Fruit fly (Drosophila melanogaster) whole organism, prepupa: ENCODE measurements around the gene CG7101.

Experiments used
- CG10631 ChIP-seq: fragments of 200-800 bp; sonication (Bioruptor generic); optimal IDR thresholded peaks from 2 replicates; lab custom pipeline; 2016; ENCODE audit warnings: missing biosample characterization, missing genetic modification characterization
- CG11294 ChIP-seq: fragments of 200-800 bp; sonication (Bioruptor generic); IDR thresholded peaks from 2 replicates; pipeline ENCODE4 v1.3.6; 2022; ENCODE audit warnings: missing biosample characterization, missing genetic modification characterization
- CG11762 ChIP-seq: fragments of 200-800 bp; sonication (Bioruptor generic); optimal IDR thresholded peaks from 3 replicates; lab custom pipeline; 2016; ENCODE audit warnings: missing biosample characterization, missing genetic modification characterization; ENCODE audit not compliant: insufficient read depth
- CG11902 ChIP-seq: fragments of 200-800 bp; sonication (Bioruptor generic); optimal IDR thresholded peaks from 3 replicates; lab custom pipeline; 2016; ENCODE audit warnings: missing biosample characterization, missing genetic modification characterization
- CG15336 ChIP-seq: fragments of 200-800 bp; sonication (Bioruptor generic); IDR thresholded peaks from 2 replicates; pipeline ENCODE4 v1.3.6; 2022; ENCODE audit warnings: missing biosample characterization, missing genetic modification characterization
- CG1621 ChIP-seq: fragments of 200-800 bp; sonication (Bioruptor generic); optimal IDR thresholded peaks from 3 replicates; lab custom pipeline; 2018; ENCODE audit warnings: missing biosample characterization, mild to moderate bottlenecking, missing genetic modification characterization
- CG16779 ChIP-seq: fragments of 200-800 bp; sonication (Bioruptor generic); optimal IDR thresholded peaks from 3 replicates; lab custom pipeline; 2017; ENCODE audit warnings: missing biosample characterization, mild to moderate bottlenecking, missing genetic modification characterization
- CG3032 ChIP-seq: fragments of 200-800 bp; optimal IDR thresholded peaks from 2 replicates; lab custom pipeline; 2019; ENCODE audit warnings: missing biosample characterization, mild to moderate bottlenecking, missing genetic modification characterization, moderate library complexity
- CG31627 ChIP-seq: fragments of 200-800 bp; sonication (Bioruptor generic); optimal IDR thresholded peaks from 3 replicates; lab custom pipeline; 2016; ENCODE audit warnings: missing biosample characterization, missing genetic modification characterization
- CG32006 ChIP-seq: fragments of 200-800 bp; sonication (Bioruptor generic); optimal IDR thresholded peaks from 3 replicates; lab custom pipeline; 2017; ENCODE audit warnings: missing biosample characterization, mild to moderate bottlenecking, missing genetic modification characterization
- CG4318 ChIP-seq: fragments of 200-800 bp; sonication (Bioruptor generic); optimal IDR thresholded peaks from 3 replicates; lab custom pipeline; 2017; ENCODE audit warnings: missing biosample characterization, mild to moderate bottlenecking, missing genetic modification characterization
- CG6276 ChIP-seq: fragments of 200-800 bp; sonication (Bioruptor generic); optimal IDR thresholded peaks from 2 replicates; lab custom pipeline; 2017; ENCODE audit warnings: missing biosample characterization, mild to moderate bottlenecking, missing genetic modification characterization
- CG6792 ChIP-seq: fragments of 200-800 bp; sonication (Bioruptor generic); optimal IDR thresholded peaks from 3 replicates; lab custom pipeline; 2016; ENCODE audit warnings: missing biosample characterization, missing genetic modification characterization
- CG6808 ChIP-seq: fragments of 200-800 bp; sonication (Bioruptor generic); optimal IDR thresholded peaks from 3 replicates; lab custom pipeline; 2017; ENCODE audit warnings: missing biosample characterization, missing genetic modification characterization, mild to moderate bottlenecking, moderate library complexity, missing genetic modification reagents
- CG6854 ChIP-seq: fragments of 200-800 bp; sonication (Bioruptor generic); optimal IDR thresholded peaks from 2 replicates; lab custom pipeline; 2017; ENCODE audit warnings: missing biosample characterization, mild to moderate bottlenecking, missing genetic modification characterization
- CG7368 ChIP-seq: fragments of 200-800 bp; sonication (Bioruptor generic); optimal IDR thresholded peaks from 3 replicates; lab custom pipeline; 2016; ENCODE audit warnings: missing biosample characterization, missing genetic modification characterization
- CG8119 ChIP-seq: fragments of 200-800 bp; sonication (Bioruptor generic); IDR thresholded peaks from 3 replicates; pipeline ENCODE4 v1.3.6; 2022; ENCODE audit warnings: missing biosample characterization, missing genetic modification characterization
- CG8319 ChIP-seq: fragments of 200-800 bp; sonication (Bioruptor generic); optimal IDR thresholded peaks from 3 replicates; lab custom pipeline; 2016; ENCODE audit warnings: missing biosample characterization, missing genetic modification characterization
- CG8632 ChIP-seq: fragments of 200-800 bp; sonication (Bioruptor generic); optimal IDR thresholded peaks from 3 replicates; lab custom pipeline; 2016; ENCODE audit warnings: missing biosample characterization, missing genetic modification characterization
- CG9139 ChIP-seq: fragments of 200-800 bp; sonication (Bioruptor generic); optimal IDR thresholded peaks from 3 replicates; lab custom pipeline; 2017; ENCODE audit warnings: missing biosample characterization, mild to moderate bottlenecking, missing genetic modification characterization
- Eip75B ChIP-seq: fragments of 200-800 bp; sonication (Bioruptor generic); optimal IDR thresholded peaks from 3 replicates; lab custom pipeline; 2016; ENCODE audit warnings: missing biosample characterization, missing genetic modification characterization
- Eip78C ChIP-seq: fragments of 200-800 bp; sonication (Bioruptor generic); peaks from one replicate; lab custom pipeline; 2016; ENCODE audit warnings: missing biosample characterization, missing genetic modification characterization
- Ets21C ChIP-seq: fragments of 200-800 bp; sonication (Bioruptor generic); optimal IDR thresholded peaks from 3 replicates; lab custom pipeline; 2016; ENCODE audit warnings: missing biosample characterization, missing genetic modification characterization
- Gug ChIP-seq: fragments of 200-800 bp; sonication (Bioruptor generic); IDR thresholded peaks from 2 replicates; pipeline ENCODE4 v1.3.6; 2022; ENCODE audit warnings: missing biosample characterization, missing genetic modification characterization
- Hr38 ChIP-seq: sonication (Bioruptor generic); optimal IDR thresholded peaks from 2 replicates; lab custom pipeline; 2016; ENCODE audit warnings: missing biosample characterization, missing genetic modification characterization
- Hr4 ChIP-seq: fragments of 200-800 bp; sonication (Bioruptor generic); optimal IDR thresholded peaks from 3 replicates; lab custom pipeline; 2016; ENCODE audit warnings: missing biosample characterization, missing genetic modification characterization
- Lpt ChIP-seq: fragments of 200-800 bp; sonication (Bioruptor generic); optimal IDR thresholded peaks from 3 replicates; lab custom pipeline; 2016; ENCODE audit warnings: missing biosample characterization, missing genetic modification characterization
- Met ChIP-seq: fragments of 200-800 bp; sonication (Bioruptor generic); optimal IDR thresholded peaks from 3 replicates; lab custom pipeline; 2016; ENCODE audit warnings: missing biosample characterization, missing genetic modification characterization
- Sox102F ChIP-seq: fragments of 200-800 bp; sonication (Bioruptor generic); optimal IDR thresholded peaks from 2 replicates; lab custom pipeline; 2016; ENCODE audit warnings: missing biosample characterization, mild to moderate bottlenecking, missing genetic modification characterization
- Sox14 ChIP-seq: fragments of 200-800 bp; sonication (Bioruptor generic); optimal IDR thresholded peaks from 3 replicates; lab custom pipeline; 2016; ENCODE audit warnings: missing biosample characterization, missing genetic modification characterization
- achi ChIP-seq: fragments of 200-800 bp; sonication (Bioruptor generic); optimal IDR thresholded peaks from 3 replicates; lab custom pipeline; 2016; ENCODE audit warnings: missing biosample characterization, missing genetic modification characterization
- acj6 ChIP-seq: fragments of 200-800 bp; sonication (Bioruptor generic); optimal IDR thresholded peaks from 3 replicates; lab custom pipeline; 2016; ENCODE audit warnings: missing biosample characterization, missing genetic modification characterization
- dac ChIP-seq: fragments of 200-800 bp; sonication (Bioruptor generic); optimal IDR thresholded peaks from 2 replicates; lab custom pipeline; 2017; ENCODE audit warnings: missing biosample characterization, mild to moderate bottlenecking, missing genetic modification characterization
- eg ChIP-seq: fragments of 200-800 bp; sonication (Bioruptor generic); IDR thresholded peaks from 3 replicates; pipeline ENCODE4 v1.3.6; 2022; ENCODE audit warnings: missing biosample characterization, missing genetic modification characterization
- fd59A ChIP-seq: fragments of 200-800 bp; sonication (Bioruptor generic); optimal IDR thresholded peaks from 2 replicates; lab custom pipeline; 2017; ENCODE audit warnings: missing biosample characterization, mild to moderate bottlenecking, missing genetic modification characterization, missing genetic modification reagents
- fkh ChIP-seq: fragments of 200-800 bp; sonication (Bioruptor generic); optimal IDR thresholded peaks from 3 replicates; lab custom pipeline; 2017; ENCODE audit warnings: missing biosample characterization, mild to moderate bottlenecking, missing genetic modification characterization, moderate library complexity
- net ChIP-seq: fragments of 200-800 bp; sonication (Bioruptor generic); optimal IDR thresholded peaks from 3 replicates; lab custom pipeline; 2016; ENCODE audit warnings: missing biosample characterization, missing genetic modification characterization
- pdm3 ChIP-seq: fragments of 200-800 bp; sonication (Bioruptor generic); optimal IDR thresholded peaks from 3 replicates; lab custom pipeline; 2016; ENCODE audit warnings: missing biosample characterization, missing genetic modification characterization
- salr ChIP-seq, 2 experiments: fragments of 200-800 bp; sonication (Bioruptor generic); optimal IDR thresholded peaks; 3 replicates each; lab custom pipeline; 2016 to 2018; ENCODE audit warnings: missing biosample characterization in 2 of 2, missing genetic modification characterization in 2 of 2, mild to moderate bottlenecking in 1 of 2
- spab ChIP-seq: fragments of 200-800 bp; sonication (Bioruptor generic); optimal IDR thresholded peaks from 2 replicates; lab custom pipeline; 2017; ENCODE audit warnings: missing biosample characterization, mild to moderate bottlenecking, missing genetic modification characterization, missing genetic modification reagents
- ss ChIP-seq, 2 experiments: fragments of 200-800 bp; sonication (Bioruptor generic); optimal IDR thresholded peaks; 2 replicates in 1 of 2; 3 replicates in 1 of 2; lab custom pipeline; 2017 to 2018; ENCODE audit warnings: mild to moderate bottlenecking in 2 of 2, missing biosample characterization in 2 of 2, missing genetic modification characterization in 2 of 2, moderate library complexity in 1 of 2
- svp ChIP-seq: fragments of 200-800 bp; sonication (Bioruptor generic); peaks from one replicate; lab custom pipeline; 2016; ENCODE audit warnings: missing biosample characterization, missing genetic modification characterization
- topi ChIP-seq: fragments of 200-800 bp; sonication (Bioruptor generic); optimal IDR thresholded peaks from 3 replicates; lab custom pipeline; 2016; ENCODE audit warnings: missing biosample characterization, missing genetic modification characterization
- vri ChIP-seq: fragments of 200-800 bp; sonication (Bioruptor generic); optimal IDR thresholded peaks from 3 replicates; lab custom pipeline; 2016; ENCODE audit warnings: missing biosample characterization, mild to moderate bottlenecking, missing genetic modification characterization

The CG7101 gene

dm6 chrX:18830396-18830795 is at the start of gene CG7101:
Gene CG7101 (plus strand): TSS chrX:18830591.
- TF ChIP-seq Eip78C (GFP tag; lab: Kevin White, UChicago) = peak; percentile 26
- no peak for TF ChIP-seq CG8319 (GFP tag; lab: Kevin White, UChicago)

- TF ChIP-seq CG8119 (GFP tag; lab: Robert Waterston, UW) = no peak
- no peak for TF ChIP-seq CG8319 (GFP tag; lab: Kevin White, UChicago)
- TF ChIP-seq Sox14 (GFP tag; lab: Kevin White, UChicago) = peak; percentile 32
- no peak for TF ChIP-seq acj6 (GFP tag; lab: Kevin White, UChicago)
- no peak for TF ChIP-seq CG4318 (GFP tag; lab: Kevin White, UChicago)
- TF ChIP-seq vri (GFP tag; lab: Kevin White, UChicago) = no peak
- peak; percentile 47 for TF ChIP-seq Eip78C (GFP tag; lab: Kevin White, UChicago)
- peak; percentile 67 for TF ChIP-seq svp
- TF ChIP-seq ss (GFP tag; optimal IDR thresholded peaks at IDR 0.05; lab: Kevin White, UChicago) = no peak
- no peak for TF ChIP-seq CG8632 (GFP tag; lab: Kevin White, UChicago)
- no peak for TF ChIP-seq CG10631
- TF ChIP-seq pdm3 (GFP tag; lab: Kevin White, UChicago) = peak; percentile 2
- TF ChIP-seq achi (GFP tag; lab: Kevin White, UChicago) = no peak
- TF ChIP-seq dac = no peak
- peak; percentile 9 for TF ChIP-seq CG31627 (GFP tag; lab: Kevin White, UChicago)
- no peak for TF ChIP-seq Gug
- TF ChIP-seq CG11902 (GFP tag; lab: Kevin White, UChicago) = no peak
- no peak for TF ChIP-seq Eip75B (GFP tag; lab: Kevin White, UChicago)
- TF ChIP-seq fkh (GFP tag; lab: Kevin White, UChicago) = no peak
- no peak for TF ChIP-seq CG6792
- no peak for TF ChIP-seq net (GFP tag; lab: Kevin White, UChicago)
- TF ChIP-seq Hr4 (GFP tag; lab: Kevin White, UChicago) = no peak
- TF ChIP-seq, all 60 proteins: peak for 5
Observed at dm6 chrX:18783417-18784123, 46.8 kb upstream of the CG7101 start, which contains the start of gene CG18259. Gene CG18259 (minus strand): TSS chrX:18783494.

DNA sequence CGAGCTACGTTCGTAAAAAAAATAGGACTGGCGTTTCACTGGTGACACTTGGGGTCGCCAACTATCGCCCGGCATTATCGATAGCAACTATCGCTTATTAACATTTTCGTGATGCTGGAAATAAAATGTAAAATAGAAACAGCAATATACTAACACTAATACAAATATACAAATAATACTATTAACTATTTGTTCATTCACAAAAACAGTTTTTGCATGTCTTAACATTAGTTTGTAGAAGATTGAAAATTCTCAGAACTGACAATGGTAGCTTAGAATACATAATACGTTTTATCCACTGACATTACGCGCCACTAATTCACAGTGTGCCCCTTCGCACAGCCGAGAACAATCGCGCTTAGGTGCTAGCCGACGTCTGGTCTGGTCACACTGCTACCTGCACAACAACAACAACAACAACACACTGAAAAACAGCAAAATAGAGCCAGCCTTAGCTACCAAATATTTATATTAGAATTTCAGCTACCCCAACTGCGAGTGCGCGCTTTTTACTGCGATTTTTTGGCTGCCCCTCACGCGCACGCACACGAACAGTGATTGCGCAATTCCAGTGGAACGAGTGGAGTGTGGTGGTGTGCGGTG is 42.1 kb upstream of the CG7101 start, which contains the start of the genes CG6961 and S6KL:
CG6961 (minus strand) TSS at position 68 of the 603 bp plus-strand sequence.
S6KL (plus strand) TSS at position 322 of the 603 bp plus-strand sequence.
- no peak for TF ChIP-seq CG32006 (GFP tag; lab: Kevin White, UChicago)
- TF ChIP-seq Met (GFP tag; lab: Kevin White, UChicago) = no peak
- no peak for TF ChIP-seq Lpt (GFP tag; lab: Kevin White, UChicago)
- no peak for TF ChIP-seq Ets21C (GFP tag; lab: Kevin White, UChicago)
- no peak for TF ChIP-seq CG16779
- peak; percentile 33 for TF ChIP-seq Sox14 (GFP tag; lab: Kevin White, UChicago)
- no peak for TF ChIP-seq Sox102F
- no peak for TF ChIP-seq CG6808 (GFP tag; lab: Kevin White, UChicago)
- no peak for TF ChIP-seq CG15336 (GFP tag; lab: Robert Waterston, UW)
- 0 out of 3 replicates have a peak, but pooled peaks have one; percentile 20 for TF ChIP-seq CG8119 (GFP tag; lab: Robert Waterston, UW)
- TF ChIP-seq fd59A (GFP tag; lab: Kevin White, UChicago) = no peak
- no peak for TF ChIP-seq ss (GFP tag; optimal IDR thresholded peaks at IDR 0.05; lab: Kevin White, UChicago)
- no peak for TF ChIP-seq spab
- no peak for TF ChIP-seq Hr38
- no peak for TF ChIP-seq CG4318 (GFP tag; lab: Kevin White, UChicago)
- TF ChIP-seq CG6854 = peak; percentile 21
- no peak for TF ChIP-seq CG1621
- TF ChIP-seq CG9139 (GFP tag; lab: Kevin White, UChicago) = no peak
- TF ChIP-seq fkh (GFP tag; lab: Kevin White, UChicago) = peak; percentile 58
- TF ChIP-seq CG6276 (GFP tag; lab: Kevin White, UChicago) = no peak
- TF ChIP-seq CG6792 = no peak
- TF ChIP-seq CG3032 (tag; lab: Kevin White, UChicago) = no peak
- TF ChIP-seq Hr4 (GFP tag; lab: Kevin White, UChicago) = no peak
- peak; percentile 63 for TF ChIP-seq vri (GFP tag; lab: Kevin White, UChicago)
- no peak for TF ChIP-seq topi (GFP tag; lab: Kevin White, UChicago)
- TF ChIP-seq CG7368 = no peak
- no peak for TF ChIP-seq CG8319 (GFP tag; lab: Kevin White, UChicago)
- no peak for TF ChIP-seq CG11762
- TF ChIP-seq eg (GFP tag; lab: Robert Waterston, UW) = no peak
- TF ChIP-seq acj6 (GFP tag; lab: Kevin White, UChicago) = no peak
- TF ChIP-seq CG11294 = no peak
- no peak for TF ChIP-seq CG8632 (GFP tag; lab: Kevin White, UChicago)
- no peak for TF ChIP-seq salr (GFP tag; optimal IDR thresholded peaks at IDR 0.05; lab: Kevin White, UChicago)
- no peak for TF ChIP-seq achi (GFP tag; lab: Kevin White, UChicago)
- TF ChIP-seq Eip78C (GFP tag; lab: Kevin White, UChicago) = peak; percentile 34
- TF ChIP-seq Eip75B (GFP tag; lab: Kevin White, UChicago) = no peak
